Worm (Caenorhabditis elegans) whole organism, young adult: ENCODE results near the gene srx-129.

Source experiments
- F10E7.11 ChIP-seq: sonication (generic microtip); optimal IDR thresholded peaks from 2 replicates; lab custom pipeline; 2017; ENCODE audit warnings: mild to moderate bottlenecking, missing genetic modification characterization, moderate library complexity, missing compliant biosample characterization
- F22D6.2 ChIP-seq: sonication (generic microtip); optimal IDR thresholded peaks from 2 replicates; lab custom pipeline; 2016; ENCODE audit warnings: mild to moderate bottlenecking, missing genetic modification characterization, missing compliant biosample characterization
- Y53G8AR.9 ChIP-seq: fragments of 200-800 bp; sonication (Bioruptor generic); conservative IDR thresholded peaks from 2 replicates; pipeline ENCODE4 v1.3.6; 2022; ENCODE audit warnings: missing genetic modification reagents, missing genetic modification characterization, missing compliant biosample characterization
- ama-1 ChIP-seq, 3 experiments: fragments of 150-350 bp in 1 of 3; sonication (generic microtip) in 2 of 3; optimal IDR thresholded peaks; 2 replicates each; lab custom pipeline; 2014 to 2018; ENCODE audit warnings: missing biosample characterization in 2 of 3, missing genetic modification characterization in 2 of 3, missing genetic modification reagents in 2 of 3
- atf-7 ChIP-seq: sonication (generic microtip); optimal IDR thresholded peaks from 2 replicates; lab custom pipeline; 2017; ENCODE audit warnings: mild to moderate bottlenecking, missing genetic modification characterization, missing compliant biosample characterization
- fkh-3 ChIP-seq: sonication (generic microtip); optimal IDR thresholded peaks from 2 replicates; lab custom pipeline; 2016; ENCODE audit warnings: mild to moderate bottlenecking, missing genetic modification characterization, missing compliant biosample characterization
- lag-1 ChIP-seq: fragments of 200-800 bp; sonication (Bioruptor generic); IDR thresholded peaks from 2 replicates; pipeline ENCODE4 v1.3.6; 2022; ENCODE audit warnings: missing genetic modification reagents, missing genetic modification characterization, missing compliant biosample characterization
- snpc-1.3 ChIP-seq: sonication (generic microtip); optimal IDR thresholded peaks from 2 replicates; lab custom pipeline; 2017; ENCODE audit warnings: missing genetic modification characterization, mild to moderate bottlenecking, missing compliant biosample characterization, antibody characterized with exemption, moderate library complexity, missing genotype, missing genetic modification reagents; ENCODE audit not compliant: insufficient read depth
- unc-130 ChIP-seq: sonication (generic microtip); optimal IDR thresholded peaks from 2 replicates; lab custom pipeline; 2016; ENCODE audit warnings: missing genetic modification reagents, missing genetic modification characterization, missing compliant biosample characterization
- ztf-26 ChIP-seq: sonication (generic microtip); optimal IDR thresholded peaks from 2 replicates; lab custom pipeline; 2017; ENCODE audit warnings: missing genetic modification characterization, missing compliant biosample characterization

DNA sequence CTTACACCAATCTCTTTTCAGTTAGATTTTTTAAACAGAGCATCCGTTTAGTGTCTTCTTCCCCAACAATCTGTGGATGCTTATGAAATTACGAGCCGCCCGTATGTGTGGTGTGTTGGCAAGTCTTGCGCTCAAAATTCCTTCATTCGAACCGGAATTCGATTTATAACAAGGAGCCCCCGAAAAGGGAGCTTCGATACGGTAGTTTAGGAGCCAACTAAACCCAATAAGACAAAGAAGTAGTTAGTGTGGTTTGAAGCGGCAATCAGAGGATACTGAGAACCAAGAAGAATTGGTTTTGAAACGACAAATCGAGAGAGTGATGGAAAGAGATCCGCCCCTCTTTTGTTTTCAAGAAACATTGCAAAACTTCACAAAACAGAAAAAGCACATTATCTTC lies 21.7 kb upstream of the srx-129 start:
- no peak for TF ChIP-seq Y53G8AR.9
- no peak for TF ChIP-seq F10E7.11
- TF ChIP-seq ama-1 (optimal IDR thresholded peaks at IDR 0.05; lab: Kevin White, UChicago) = no peak
- no peak for TF ChIP-seq ama-1 (GFP tag; optimal IDR thresholded peaks at IDR 0.05; lab: Kevin White, UChicago)
- TF ChIP-seq lag-1 (GFP tag; lab: Robert Waterston, UW) = no peak
- TF ChIP-seq unc-130 (GFP tag; lab: Kevin White, UChicago) = no peak
- no peak for TF ChIP-seq F22D6.2 (tag; lab: Kevin White, UChicago)
- no peak for TF ChIP-seq snpc-1.3 (tag; lab: Kevin White, UChicago)
- TF ChIP-seq ztf-26 (tag; lab: Kevin White, UChicago) = no peak
- TF ChIP-seq fkh-3 = no peak
- no peak for TF ChIP-seq atf-7
